Fruit fly (Drosophila melanogaster): Measurements from ENCODE around the gene fabp.
A peak's percentile ranks its signal among the peaks of the same experiment; 100 is the strongest.

fabp gene

dm6 chr3R:11557492-11557965 lies 9.3 kb downstream of the fabp start, which contains the start of gene CG10898 (continued):
- TF ChIP-seq lilli (GFP tag; optimal IDR thresholded peaks at IDR 0.05) (peak; percentile 91), seq (GFP tag; IDR thresholded peaks at IDR 0.05) (peak; percentile 67), gfzf (GFP tag; optimal IDR thresholded peaks at IDR 0.05) (peak; percentile 77), CG17802 (tag; optimal IDR thresholded peaks at IDR 0.05) (peak; percentile 99), tin (GFP tag; optimal IDR thresholded peaks at IDR 0.05) (peak; percentile 85), Sin3A (optimal IDR thresholded peaks at IDR 0.05) (peak; percentile 83), luna (GFP tag; optimal IDR thresholded peaks at IDR 0.05) (peak; percentile 68), twi (tag; optimal IDR thresholded peaks at IDR 0.05) (peak; percentile 57), CG1832 (GFP tag; optimal IDR thresholded peaks at IDR 0.05) (no peak), Hmr (GFP tag; optimal IDR thresholded peaks at IDR 0.05) (peak; percentile 88), Awh (GFP tag; IDR thresholded peaks at IDR 0.05) (peak; percentile 73), phol (tag; optimal IDR thresholded peaks at IDR 0.05) (peak; percentile 89), Gug (GFP tag; IDR thresholded peaks at IDR 0.05) (peak; percentile 75; the same call in 3 of the 4 replicates), salm (tag; optimal IDR thresholded peaks at IDR 0.05) (peak; percentile 58), Rx (GFP tag; IDR thresholded peaks at IDR 0.05) (peak; percentile 83), CG34422 (GFP tag; IDR thresholded peaks at IDR 0.05) (peak; percentile 88), croc (GFP tag; conservative IDR thresholded peaks at IDR 0.05) (peak; percentile 63), lov (optimal IDR thresholded peaks at IDR 0.05) (no peak), lov (GFP tag; IDR thresholded peaks at IDR 0.05) (peak; percentile 83; the same call in 2 of the 3 replicates), Xbp1 (GFP tag; optimal IDR thresholded peaks at IDR 0.05) (peak; percentile 92), emc (GFP tag; optimal IDR thresholded peaks at IDR 0.05) (peak; percentile 46), ci (GFP tag; IDR thresholded peaks at IDR 0.05) (peak; percentile 91), pzg (GFP tag; optimal IDR thresholded peaks at IDR 0.05) (peak; percentile 81), exex (tag; optimal IDR thresholded peaks at IDR 0.05) (peak; percentile 47), CG31224 (GFP tag; IDR thresholded peaks at IDR 0.05) (peak; percentile 81), tup (GFP tag; optimal IDR thresholded peaks at IDR 0.05) (no peak), Mes4 (GFP tag; optimal IDR thresholded peaks at IDR 0.05) (peak; percentile 70), bigmax (GFP tag; optimal IDR thresholded peaks at IDR 0.05) (no peak), CG17328 (GFP tag; IDR thresholded peaks at IDR 0.05) (peak; percentile 75), CG12104 (GFP tag; optimal IDR thresholded peaks at IDR 0.05) (peak; percentile 27), CG8478 (optimal IDR thresholded peaks at IDR 0.05) (no peak), tap (tag; optimal IDR thresholded peaks at IDR 0.05) (peak; percentile 20), pum (GFP tag; optimal IDR thresholded peaks at IDR 0.05) (peak; percentile 90), cato (GFP tag; optimal IDR thresholded peaks at IDR 0.05; ENCODE audit: borderline replicate concordance) (peak; percentile 68), Dad (GFP tag; optimal IDR thresholded peaks at IDR 0.05) (peak; percentile 67), Ptx1 (GFP tag; IDR thresholded peaks at IDR 0.05) (peak; percentile 87), CG17186 (GFP tag; optimal IDR thresholded peaks at IDR 0.05) (peak; percentile 71), CG4820 (GFP tag; optimal IDR thresholded peaks at IDR 0.05) (peak; percentile 83), Bdp1 (GFP tag; optimal IDR thresholded peaks at IDR 0.05) (peak; percentile 77), CG10565 (GFP tag; optimal IDR thresholded peaks at IDR 0.05) (peak; percentile 10), sc (optimal IDR thresholded peaks at IDR 0.05) (no peak), sc (GFP tag; optimal IDR thresholded peaks at IDR 0.05) (peak; percentile 44), CG34224 (GFP tag; IDR thresholded peaks at IDR 0.05; ENCODE audit: partially characterized antibody) (no peak), CG10267 (tag; optimal IDR thresholded peaks at IDR 0.05) (peak; percentile 72), GATAe (GFP tag; conservative IDR thresholded peaks at IDR 0.05) (peak; percentile 31; the same call in 1 of the 2 replicates), CG11456 (GFP tag; IDR thresholded peaks at IDR 0.05) (peak; percentile 93), sob (GFP tag; IDR thresholded peaks at IDR 0.05) (peak; percentile 89), CG12299 (tag; optimal IDR thresholded peaks at IDR 0.05) (peak; percentile 72), Sry-β (GFP tag; optimal IDR thresholded peaks at IDR 0.05) (no peak), CG5180 (GFP tag; optimal IDR thresholded peaks at IDR 0.05) (no peak), zen (tag; optimal IDR thresholded peaks at IDR 0.05) (peak; percentile 91), crol (GFP tag; IDR thresholded peaks at IDR 0.05) (peak; percentile 39; the same call in 1 of the 2 replicates)
